Fruit fly (Drosophila melanogaster) Kc167 (cell line): ENCODE results near the gene CG34273.

Experiments
- psq ChIP-seq: fragments of >200 bp; optimal IDR thresholded peaks from 2 replicates; lab custom pipeline; 2017; ENCODE audit warnings: missing external identifiers
- ttk ChIP-seq: sonication (Bioruptor generic); optimal IDR thresholded peaks from 2 replicates; lab custom pipeline; 2017; ENCODE audit warnings: missing external identifiers

dm6 chr3R:14481569-14481968 lies 35.3 kb upstream of the CG34273 start, which contains the start of gene cv-c:
- no peak for TF ChIP-seq psq (lab: Kevin White, UChicago)
- TF ChIP-seq ttk (lab: Kevin White, UChicago): no peak
